Worm (Caenorhabditis elegans): ENCODE results near the gene srx-87.

- no peak for TF ChIP-seq jun-1 (tag; optimal IDR thresholded peaks at IDR 0.05)
- no peak for TF ChIP-seq nhr-11 (tag; optimal IDR thresholded peaks at IDR 0.05)
- no peak for TF ChIP-seq ama-1 (optimal IDR thresholded peaks at IDR 0.05)
- TF ChIP-seq nhr-23 (tag; optimal IDR thresholded peaks at IDR 0.05), result peak; percentile 81
- TF ChIP-seq snpc-4 (tag; optimal IDR thresholded peaks at IDR 0.05), result no peak
- TF ChIP-seq ceh-82 (tag; optimal IDR thresholded peaks at IDR 0.05), result no peak
- no peak for TF ChIP-seq ztf-11 (tag; optimal IDR thresholded peaks at IDR 0.05)
- no peak for TF ChIP-seq pqm-1 (tag; optimal IDR thresholded peaks at IDR 0.05)
- no peak for TF ChIP-seq nhr-77 (tag; optimal IDR thresholded peaks at IDR 0.05)
Measured at ce11 chrV:11532964-11533363, 31.7 kb upstream of the srx-87 start.

Data from whole organism, L3 larva.